Fruit fly (Drosophila melanogaster): ENCODE results near the gene CG43342.

Gene CG43342

dm6 chr3R:22368777-22369214, 12.3 kb upstream of the CG43342 start (continued):
- TF ChIP-seq CG11504 (tag; optimal IDR thresholded peaks at IDR 0.05) (peak; percentile 68), tin (GFP tag; optimal IDR thresholded peaks at IDR 0.05) (peak; percentile 46), fru (optimal IDR thresholded peaks at IDR 0.05) (no peak), tup (GFP tag; optimal IDR thresholded peaks at IDR 0.05) (no peak), hb (GFP tag; IDR thresholded peaks at IDR 0.05; ENCODE audit: partially characterized antibody) (no peak), cad (GFP tag; optimal IDR thresholded peaks at IDR 0.05) (no peak), Mrtf (GFP tag; IDR thresholded peaks at IDR 0.05) (peak; percentile 55; the same call in 2 of the 3 replicates), CG13775 (GFP tag; optimal IDR thresholded peaks at IDR 0.05) (peak; percentile 64), Eip74EF (GFP tag; optimal IDR thresholded peaks at IDR 0.05) (peak in 1 of 2 experiments; percentile 9), croc (GFP tag; conservative IDR thresholded peaks at IDR 0.05) (peak; percentile 28; the same call in 2 of the 3 replicates), tx (GFP tag; optimal IDR thresholded peaks at IDR 0.05) (no peak), wek (GFP tag; optimal IDR thresholded peaks at IDR 0.05) (no peak), CG9215 (GFP tag; IDR thresholded peaks at IDR 0.05) (peak; percentile 73), onecut (GFP tag; IDR thresholded peaks at IDR 0.05) (peak; percentile 38; the same call in 1 of the 2 replicates), NC2α (GFP tag; optimal IDR thresholded peaks at IDR 0.05) (no peak), gsb (GFP tag; IDR thresholded peaks at IDR 0.05) (peak; percentile 34; the same call in 1 of the 2 replicates), bbx (GFP tag; IDR thresholded peaks at IDR 0.05; ENCODE audit: partially characterized antibody) (no peak), CG1602 (GFP tag; optimal IDR thresholded peaks at IDR 0.05) (peak; percentile 24), Pdp1 (GFP tag; optimal IDR thresholded peaks at IDR 0.05) (peak in 1 of 2 experiments; percentile 73), Hr3 (GFP tag; optimal IDR thresholded peaks at IDR 0.05) (peak; percentile 40), CG13624 (GFP tag; optimal IDR thresholded peaks at IDR 0.05) (peak; percentile 12), Dip3 (GFP tag; optimal IDR thresholded peaks at IDR 0.05) (no peak), Atf-2 (GFP tag; optimal IDR thresholded peaks at IDR 0.05) (no peak), CG7963 (GFP tag; IDR thresholded peaks at IDR 0.05; ENCODE audit: partially characterized antibody) (no peak), CG17359 (tag; optimal IDR thresholded peaks at IDR 0.05) (peak; percentile 50), Nf-YA (GFP tag; IDR thresholded peaks at IDR 0.05) (peak; percentile 44; the same call in 1 of the 2 replicates), zen (tag; optimal IDR thresholded peaks at IDR 0.05) (no peak), CG12219 (GFP tag; optimal IDR thresholded peaks at IDR 0.05) (no peak), sna (GFP tag; IDR thresholded peaks at IDR 0.05; ENCODE audit: partially characterized antibody) (no peak), Nf-YB (GFP tag; optimal IDR thresholded peaks at IDR 0.05) (peak; percentile 18), Fer2 (tag; optimal IDR thresholded peaks at IDR 0.05) (peak; percentile 45), Hmr (GFP tag; optimal IDR thresholded peaks at IDR 0.05) (peak; percentile 85), phol (tag; optimal IDR thresholded peaks at IDR 0.05) (peak; percentile 46), Lhr (GFP tag; optimal IDR thresholded peaks at IDR 0.05) (no peak), Atf6 (GFP tag; IDR thresholded peaks at IDR 0.05) (peak; percentile 91), fd3F (GFP tag; optimal IDR thresholded peaks at IDR 0.05) (peak; percentile 12), maf-S (GFP tag; optimal IDR thresholded peaks at IDR 0.05) (no peak), ara (GFP tag; IDR thresholded peaks at IDR 0.05) (peak; percentile 46), sd (tag; optimal IDR thresholded peaks at IDR 0.05) (no peak), HHEX (GFP tag; optimal IDR thresholded peaks at IDR 0.05) (peak; percentile 49), CHES-1-like (GFP tag; optimal IDR thresholded peaks at IDR 0.05) (no peak), Neu2 (GFP tag; optimal IDR thresholded peaks at IDR 0.05; ENCODE audit: borderline replicate concordance) (no peak), C15 (GFP tag; IDR thresholded peaks at IDR 0.05) (0 out of 3 replicates have a peak, but pooled peaks have one; percentile 49), HLH3B (GFP tag; IDR thresholded peaks at IDR 0.05) (peak; percentile 83), esg (GFP tag; conservative IDR thresholded peaks at IDR 0.05) (peak; percentile 73), CG14014 (GFP tag; IDR thresholded peaks at IDR 0.05) (peak; percentile 81), CG6689 (GFP tag; IDR thresholded peaks at IDR 0.05) (peak; percentile 80), CG16815 (GFP tag; optimal IDR thresholded peaks at IDR 0.05) (peak; percentile 47), ac (GFP tag; optimal IDR thresholded peaks at IDR 0.05) (no peak), cas (GFP tag; IDR thresholded peaks at IDR 0.05) (0 out of 2 replicates have a peak, but pooled peaks have one; percentile 40)
